Worm (Caenorhabditis elegans) whole organism, midembryonic: ENCODE measurements around the gene str-38.

Source experiments
- cog-1 ChIP-seq: sonication (generic microtip); optimal IDR thresholded peaks from 2 replicates; lab custom pipeline; 2016; ENCODE audit warnings: missing genetic modification characterization, missing compliant biosample characterization
- flt-1 ChIP-seq: fragments of 200-800 bp; sonication (Bioruptor generic); IDR thresholded peaks from 2 replicates; pipeline ENCODE4 v1.3.6; 2022; ENCODE audit warnings: missing genetic modification characterization, missing compliant biosample characterization
- med-1 ChIP-seq: sonication (generic microtip); optimal IDR thresholded peaks from 2 replicates; lab custom pipeline; 2017; ENCODE audit warnings: missing genetic modification characterization, mild to moderate bottlenecking, missing compliant biosample characterization, antibody characterized with exemption, missing genetic modification reagents; ENCODE audit not compliant: insufficient read depth
- ref-1 ChIP-seq: fragments of 200-800 bp; sonication (Bioruptor generic); conservative IDR thresholded peaks from 2 replicates; pipeline ENCODE4 v1.3.6; 2022; ENCODE audit warnings: missing genetic modification reagents, missing genetic modification characterization, missing compliant biosample characterization
- tab-1 ChIP-seq: fragments of 200-800 bp; sonication (Bioruptor generic); IDR thresholded peaks from 2 replicates; pipeline ENCODE4 v1.3.6; 2022; ENCODE audit warnings: missing genetic modification characterization, missing compliant biosample characterization
- ztf-29 ChIP-seq: fragments of 200-800 bp; sonication (Bioruptor generic); IDR thresholded peaks from 2 replicates; pipeline ENCODE4 v1.3.6; 2022; ENCODE audit warnings: missing genetic modification reagents, missing genetic modification characterization, missing compliant biosample characterization

- TF ChIP-seq ztf-29: no peak
- no peak for TF ChIP-seq ref-1 (GFP tag; lab: Robert Waterston, UW)
- no peak for TF ChIP-seq med-1 (GFP tag; lab: Kevin White, UChicago)
- TF ChIP-seq tab-1 (GFP tag; lab: Robert Waterston, UW): no peak
- TF ChIP-seq flt-1 (GFP tag; lab: Robert Waterston, UW): no peak
- no peak for TF ChIP-seq cog-1 (tag; lab: Kevin White, UChicago)
Observed at ce11 chrV:15773141-15773540, 41.0 kb upstream of the str-38 start, which contains the start of gene nhr-60.
